Fruit fly (Drosophila melanogaster): Measurements from ENCODE around the gene CARPA.

dm6 chrX:7873172-7873930 is 47.4 kb downstream of the CARPA start, which contains the start of gene dec:
- TF ChIP-seq CTCF (optimal IDR thresholded peaks at IDR 0.05), result no peak
- no peak for TF ChIP-seq CG8478 (optimal IDR thresholded peaks at IDR 0.05)
